Fruit fly (Drosophila melanogaster): ENCODE data around the gene r-l.

r-l gene

dm6 chr3R:21078211-21078610 is 5.1 kb upstream of the r-l start:
- TF ChIP-seq usp (GFP tag; optimal IDR thresholded peaks at IDR 0.05) = no peak
- no peak for TF ChIP-seq pan (optimal IDR thresholded peaks at IDR 0.05)
- no peak for TF ChIP-seq psq (optimal IDR thresholded peaks at IDR 0.05)
- TF ChIP-seq EcR (GFP tag; optimal IDR thresholded peaks at IDR 0.05) = no peak
- no peak for TF ChIP-seq CG8478 (optimal IDR thresholded peaks at IDR 0.05)
- no peak for TF ChIP-seq Dll (optimal IDR thresholded peaks at IDR 0.05)

- TF ChIP-seq EcR (GFP tag; optimal IDR thresholded peaks at IDR 0.05) (no peak), usp (GFP tag; optimal IDR thresholded peaks at IDR 0.05) (no peak), CG8478 (optimal IDR thresholded peaks at IDR 0.05) (no peak), Dll (optimal IDR thresholded peaks at IDR 0.05) (no peak), pan (optimal IDR thresholded peaks at IDR 0.05) (no peak), psq (optimal IDR thresholded peaks at IDR 0.05) (no peak)
These were observed 4.5 kb upstream of the r-l start for dm6 chr3R:21077577-21077976.

dm6 chr3R:21073707-21074106 is 588 bp upstream of the r-l start, which contains the start of gene dmrt93B:
Gene dmrt93B, plus strand, starts transcription at chr3R:21074007.
- TF ChIP-seq CG8478 (optimal IDR thresholded peaks at IDR 0.05) (no peak), Dll (optimal IDR thresholded peaks at IDR 0.05) (no peak), pan (optimal IDR thresholded peaks at IDR 0.05) (no peak), EcR (GFP tag; optimal IDR thresholded peaks at IDR 0.05) (no peak), psq (optimal IDR thresholded peaks at IDR 0.05) (no peak), usp (GFP tag; optimal IDR thresholded peaks at IDR 0.05) (no peak)

- TF ChIP-seq CG8478 (optimal IDR thresholded peaks at IDR 0.05) (no peak), EcR (GFP tag; optimal IDR thresholded peaks at IDR 0.05) (no peak), pan (optimal IDR thresholded peaks at IDR 0.05) (no peak)
These were observed 1.1 kb downstream of the r-l start for dm6 chr3R:21071943-21072500.

- TF ChIP-seq CG8478 (optimal IDR thresholded peaks at IDR 0.05) (no peak), Dll (optimal IDR thresholded peaks at IDR 0.05) (no peak), usp (GFP tag; optimal IDR thresholded peaks at IDR 0.05) (no peak), pan (optimal IDR thresholded peaks at IDR 0.05) (no peak), psq (optimal IDR thresholded peaks at IDR 0.05) (no peak)
These were observed 1.8 kb downstream of the r-l start for dm6 chr3R:21071312-21071711.

dm6 chr3R:21069742-21070141 is 3.4 kb downstream of the r-l start:
- TF ChIP-seq CG8478 (optimal IDR thresholded peaks at IDR 0.05) (no peak), pan (optimal IDR thresholded peaks at IDR 0.05) (no peak), Dll (optimal IDR thresholded peaks at IDR 0.05) (no peak)

dm6 chr3R:21067543-21067942 is 5.6 kb downstream of the r-l start:
- TF ChIP-seq pan (optimal IDR thresholded peaks at IDR 0.05) = no peak
- TF ChIP-seq EcR (GFP tag; optimal IDR thresholded peaks at IDR 0.05) = no peak
- no peak for TF ChIP-seq Dll (optimal IDR thresholded peaks at IDR 0.05)
- no peak for TF ChIP-seq usp (GFP tag; optimal IDR thresholded peaks at IDR 0.05)
- TF ChIP-seq psq (optimal IDR thresholded peaks at IDR 0.05) = no peak

dm6 chr3R:21066469-21067284 is 6.4 kb downstream of the r-l start:
- TF ChIP-seq EcR (GFP tag; optimal IDR thresholded peaks at IDR 0.05) (no peak), pan (optimal IDR thresholded peaks at IDR 0.05) (no peak), Dll (optimal IDR thresholded peaks at IDR 0.05) (no peak), CG8478 (optimal IDR thresholded peaks at IDR 0.05) (no peak), psq (optimal IDR thresholded peaks at IDR 0.05) (no peak), usp (GFP tag; optimal IDR thresholded peaks at IDR 0.05) (no peak)

- no peak for TF ChIP-seq usp (GFP tag; optimal IDR thresholded peaks at IDR 0.05)
- no peak for TF ChIP-seq Dll (optimal IDR thresholded peaks at IDR 0.05)
- TF ChIP-seq pan (optimal IDR thresholded peaks at IDR 0.05) = no peak
- TF ChIP-seq psq (optimal IDR thresholded peaks at IDR 0.05) = no peak
- no peak for TF ChIP-seq EcR (GFP tag; optimal IDR thresholded peaks at IDR 0.05)
- no peak for TF ChIP-seq CG8478 (optimal IDR thresholded peaks at IDR 0.05)
These were observed 7.4 kb downstream of the r-l start for dm6 chr3R:21065696-21066080.

dm6 chr3R:21065010-21065695 is 8.0 kb downstream of the r-l start, which contains the start of gene AnxB9:
Gene AnxB9, plus strand, starts transcription at chr3R:21065241.
- no peak for TF ChIP-seq pan (optimal IDR thresholded peaks at IDR 0.05)
- TF ChIP-seq EcR (GFP tag; optimal IDR thresholded peaks at IDR 0.05) = no peak

dm6 chr3R:21064000-21064924 is 8.9 kb downstream of the r-l start, which contains the start of gene Cortactin:
Gene Cortactin, minus strand, starts transcription at chr3R:21064471.
- TF ChIP-seq Dll (optimal IDR thresholded peaks at IDR 0.05) (no peak), pan (optimal IDR thresholded peaks at IDR 0.05) (no peak), EcR (GFP tag; optimal IDR thresholded peaks at IDR 0.05) (no peak), usp (GFP tag; optimal IDR thresholded peaks at IDR 0.05) (no peak), CG8478 (optimal IDR thresholded peaks at IDR 0.05) (no peak), psq (optimal IDR thresholded peaks at IDR 0.05) (no peak)
